Worm (Caenorhabditis elegans) whole organism, late embryonic: Measurements from ENCODE around the gene ZC487.1.

Source experiments
- C08G9.2 ChIP-seq: sonication (generic microtip); optimal IDR thresholded peaks from 2 replicates; lab custom pipeline; 2016; ENCODE audit warnings: mild to moderate bottlenecking, missing genetic modification characterization, moderate library complexity, missing compliant biosample characterization
- F13H6.1 ChIP-seq: sonication (generic microtip); optimal IDR thresholded peaks from 2 replicates; lab custom pipeline; 2016; ENCODE audit warnings: missing genetic modification characterization, missing compliant biosample characterization
- T23F11.4 ChIP-seq: fragments of 200-800 bp; sonication (Bioruptor generic); optimal IDR thresholded peaks from 2 replicates; lab custom pipeline; 2018; ENCODE audit warnings: mild to moderate bottlenecking, missing genetic modification characterization, missing compliant biosample characterization
- ahr-1 ChIP-seq: sonication (generic microtip); optimal IDR thresholded peaks from 2 replicates; lab custom pipeline; 2016; ENCODE audit warnings: missing genetic modification characterization, missing compliant biosample characterization
- ceh-18 ChIP-seq: sonication (generic microtip); optimal IDR thresholded peaks from 2 replicates; lab custom pipeline; 2016; ENCODE audit warnings: missing genetic modification characterization, missing compliant biosample characterization
- ceh-19 ChIP-seq: fragments of 200-800 bp; sonication (Bioruptor generic); optimal IDR thresholded peaks from 2 replicates; lab custom pipeline; 2018; ENCODE audit warnings: mild to moderate bottlenecking, missing genetic modification characterization, missing compliant biosample characterization
- ceh-22 ChIP-seq: sonication (generic microtip); optimal IDR thresholded peaks from 2 replicates; lab custom pipeline; 2017; ENCODE audit warnings: missing biosample characterization, missing genetic modification characterization
- ceh-30 ChIP-seq: fragments of 150-350 bp; optimal IDR thresholded peaks from 2 replicates; lab custom pipeline; 2014; ENCODE audit warnings: missing biosample characterization, missing genetic modification characterization
- ceh-31 ChIP-seq: sonication (generic microtip); optimal IDR thresholded peaks from 2 replicates; lab custom pipeline; 2016; ENCODE audit warnings: missing genetic modification characterization, missing compliant biosample characterization
- ceh-45 ChIP-seq: fragments of 200-800 bp; sonication (Bioruptor generic); IDR thresholded peaks from 2 replicates; pipeline ENCODE4 v1.3.6; 2022; ENCODE audit warnings: missing genetic modification reagents, missing genetic modification characterization, missing compliant biosample characterization
- ceh-48 ChIP-seq: sonication (generic microtip); optimal IDR thresholded peaks from 2 replicates; lab custom pipeline; 2016; ENCODE audit warnings: missing genetic modification characterization, inconsistent platforms, missing compliant biosample characterization
- ceh-6 ChIP-seq: fragments of 200-800 bp; sonication (Bioruptor generic); optimal IDR thresholded peaks from 2 replicates; lab custom pipeline; 2018; ENCODE audit warnings: mild to moderate bottlenecking, missing genetic modification characterization, missing compliant biosample characterization
- che-1 ChIP-seq: sonication (generic microtip); optimal IDR thresholded peaks from 2 replicates; lab custom pipeline; 2016; ENCODE audit warnings: mild to moderate bottlenecking, missing genetic modification characterization, missing compliant biosample characterization
- dve-1 ChIP-seq: sonication (generic microtip); optimal IDR thresholded peaks from 2 replicates; lab custom pipeline; 2017; ENCODE audit warnings: antibody characterized with exemption, mild to moderate bottlenecking, missing genetic modification characterization, missing compliant biosample characterization
- ets-4 ChIP-seq: sonication (generic microtip); optimal IDR thresholded peaks from 2 replicates; lab custom pipeline; 2016; ENCODE audit warnings: missing genetic modification characterization, missing compliant biosample characterization
- fkh-10 ChIP-seq: fragments of 150-350 bp; optimal IDR thresholded peaks from 2 replicates; lab custom pipeline; 2014; ENCODE audit warnings: missing biosample characterization, missing genetic modification reagents, missing genetic modification characterization
- fkh-6 ChIP-seq: sonication (generic microtip); optimal IDR thresholded peaks from 2 replicates; lab custom pipeline; 2016; ENCODE audit warnings: missing genetic modification characterization, missing compliant biosample characterization
- hlh-13 ChIP-seq: fragments of 200-800 bp; sonication (Bioruptor generic); optimal IDR thresholded peaks from 2 replicates; lab custom pipeline; 2018; ENCODE audit warnings: mild to moderate bottlenecking, missing genetic modification characterization, missing compliant biosample characterization
- hlh-15 ChIP-seq: sonication (generic microtip); optimal IDR thresholded peaks from 2 replicates; lab custom pipeline; 2016; ENCODE audit warnings: missing genetic modification characterization, missing compliant biosample characterization
- hlh-30 ChIP-seq: sonication (generic microtip); optimal IDR thresholded peaks from 2 replicates; lab custom pipeline; 2017; ENCODE audit warnings: antibody characterized with exemption, missing genetic modification characterization, missing compliant biosample characterization; ENCODE audit not compliant: insufficient read depth
- hlh-6 ChIP-seq: sonication (generic microtip); optimal IDR thresholded peaks from 2 replicates; lab custom pipeline; 2016; ENCODE audit warnings: missing genotype, missing genetic modification characterization, missing compliant biosample characterization
- nhr-11 ChIP-seq: fragments of 150-350 bp; optimal IDR thresholded peaks from 2 replicates; lab custom pipeline; 2014; ENCODE audit warnings: missing biosample characterization, missing genetic modification characterization
- npax-4 ChIP-seq: sonication (generic microtip); optimal IDR thresholded peaks from 2 replicates; lab custom pipeline; 2016; ENCODE audit warnings: missing genetic modification characterization, missing compliant biosample characterization
- odd-2 ChIP-seq: sonication (generic microtip); optimal IDR thresholded peaks from 2 replicates; lab custom pipeline; 2017; ENCODE audit warnings: antibody characterized with exemption, mild to moderate bottlenecking, missing genetic modification characterization, missing compliant biosample characterization
- pat-9 ChIP-seq: fragments of 200-800 bp; sonication (Bioruptor generic); optimal IDR thresholded peaks from 2 replicates; lab custom pipeline; 2018; ENCODE audit warnings: mild to moderate bottlenecking, missing genetic modification characterization, moderate library complexity, missing compliant biosample characterization
- pros-1 ChIP-seq: fragments of 150-350 bp; optimal IDR thresholded peaks from 2 replicates; lab custom pipeline; 2014; ENCODE audit warnings: missing biosample characterization, missing genetic modification reagents, missing genetic modification characterization
- ref-2 ChIP-seq: sonication (generic microtip); optimal IDR thresholded peaks from 2 replicates; lab custom pipeline; 2016; ENCODE audit warnings: missing genetic modification characterization, missing compliant biosample characterization
- rnt-1 ChIP-seq: sonication (generic microtip); optimal IDR thresholded peaks from 2 replicates; lab custom pipeline; 2016; ENCODE audit warnings: missing genetic modification characterization, missing compliant biosample characterization
- sdc-2 ChIP-seq: sonication (generic microtip); optimal IDR thresholded peaks from 2 replicates; lab custom pipeline; 2016; ENCODE audit warnings: missing genotype, missing genetic modification characterization, missing compliant biosample characterization
- sox-2 ChIP-seq: fragments of 200-800 bp; sonication (Bioruptor generic); IDR thresholded peaks from 2 replicates; pipeline ENCODE4 v1.3.6; 2022; ENCODE audit warnings: missing genetic modification reagents, missing genetic modification characterization, missing compliant biosample characterization
- syd-9 ChIP-seq: sonication (generic microtip); optimal IDR thresholded peaks from 2 replicates; lab custom pipeline; 2016; ENCODE audit warnings: mild to moderate bottlenecking, missing genetic modification characterization, moderate library complexity, missing compliant biosample characterization
- tbx-2 ChIP-seq: sonication (generic microtip); optimal IDR thresholded peaks from 2 replicates; lab custom pipeline; 2016; ENCODE audit warnings: missing genetic modification characterization, missing compliant biosample characterization
- ttx-3 ChIP-seq: sonication (generic microtip); optimal IDR thresholded peaks from 2 replicates; lab custom pipeline; 2016; ENCODE audit warnings: missing genetic modification reagents, missing genetic modification characterization, missing compliant biosample characterization
- unc-42 ChIP-seq: sonication (generic microtip); optimal IDR thresholded peaks from 2 replicates; lab custom pipeline; 2016; ENCODE audit warnings: missing genotype, missing genetic modification characterization, missing compliant biosample characterization
- ztf-16 ChIP-seq: sonication (generic microtip); optimal IDR thresholded peaks from 2 replicates; lab custom pipeline; 2017; ENCODE audit warnings: missing genetic modification characterization, missing compliant biosample characterization

ZC487.1 gene

DNA sequence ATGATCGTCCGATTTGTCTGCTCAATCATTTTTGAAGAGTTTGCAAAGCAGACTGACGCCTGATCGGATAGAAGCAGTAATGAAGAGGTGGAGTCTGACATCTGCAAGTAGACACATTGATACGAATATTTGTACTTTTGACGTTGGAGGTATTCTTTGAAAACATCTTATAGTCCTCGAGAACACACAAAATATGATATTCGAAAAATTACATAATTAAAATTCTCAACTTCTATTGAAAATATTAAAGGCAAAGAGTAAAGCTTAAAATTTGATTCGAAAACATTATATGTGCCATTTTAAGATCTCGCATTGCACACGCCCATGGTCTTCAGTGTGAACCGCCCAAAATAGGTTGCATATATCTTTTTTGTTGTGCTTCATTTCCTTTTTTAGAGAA is 4.9 kb upstream of the ZC487.1 start, which contains the start of gene ZC487.2:
ZC487.2 (minus strand) TSS at position 101 of the 400 bp plus-strand sequence.
- no peak for TF ChIP-seq ttx-3
- TF ChIP-seq unc-42 (tag; lab: Kevin White, UChicago): no peak
- no peak for TF ChIP-seq odd-2 (tag; lab: Kevin White, UChicago)
- TF ChIP-seq ceh-22 (tag; lab: Kevin White, UChicago): no peak
- no peak for TF ChIP-seq ets-4 (tag; lab: Kevin White, UChicago)
- no peak for TF ChIP-seq pat-9 (tag; lab: Kevin White, UChicago)
- no peak for TF ChIP-seq ceh-45
- no peak for TF ChIP-seq ceh-48
- TF ChIP-seq hlh-6: no peak
- TF ChIP-seq pros-1 (tag; lab: Kevin White, UChicago): no peak
- TF ChIP-seq hlh-13: no peak
- TF ChIP-seq ref-2 (tag; lab: Kevin White, UChicago): no peak

DNA sequence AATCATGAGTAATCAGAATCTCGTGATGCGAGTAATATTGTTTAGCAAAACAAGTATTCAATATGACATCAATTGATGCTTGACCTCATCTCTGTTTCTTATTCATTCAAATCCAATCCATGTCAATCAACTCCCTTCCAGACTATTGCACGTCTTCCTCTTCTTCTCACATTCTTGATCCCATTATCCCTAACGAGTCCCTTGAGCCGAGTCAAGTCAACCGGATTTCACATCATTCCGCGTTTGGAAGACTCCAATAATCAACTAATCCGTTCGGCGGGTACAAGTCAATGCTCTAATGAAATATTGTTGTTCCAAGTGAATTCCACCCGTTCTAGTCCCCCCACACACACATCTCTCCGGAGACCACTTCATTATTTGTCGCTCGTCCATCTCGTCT is 1.0 kb upstream of the ZC487.1 start:
- TF ChIP-seq ceh-31 (tag; lab: Kevin White, UChicago) (peak; percentile 33), npax-4 (tag; lab: Kevin White, UChicago) (no peak), ztf-16 (tag; lab: Kevin White, UChicago) (no peak), pat-9 (tag; lab: Kevin White, UChicago) (no peak), C08G9.2 (tag; lab: Kevin White, UChicago) (no peak), hlh-30 (tag; lab: Kevin White, UChicago) (no peak), ttx-3 (no peak), sdc-2 (no peak), unc-42 (tag; lab: Kevin White, UChicago) (peak; percentile 93)

- TF ChIP-seq fkh-10 (GFP tag; lab: Kevin White, UChicago) (no peak), ceh-6 (no peak), hlh-30 (tag; lab: Kevin White, UChicago) (no peak), F13H6.1 (no peak), rnt-1 (tag; lab: Kevin White, UChicago) (no peak), ahr-1 (tag; lab: Kevin White, UChicago) (no peak), pros-1 (tag; lab: Kevin White, UChicago) (no peak), ceh-48 (no peak), hlh-15 (tag; lab: Kevin White, UChicago) (no peak), ref-2 (tag; lab: Kevin White, UChicago) (no peak), che-1 (no peak), fkh-6 (no peak), unc-42 (tag; lab: Kevin White, UChicago) (no peak), ceh-31 (tag; lab: Kevin White, UChicago) (no peak), ceh-18 (tag; lab: Kevin White, UChicago) (no peak)
These were observed 4.3 kb downstream of the ZC487.1 start, which contains the start of gene grl-9 for ce11 chrV:6731594-6731993. Gene grl-9, minus strand, starts transcription at chrV:6731694.

DNA sequence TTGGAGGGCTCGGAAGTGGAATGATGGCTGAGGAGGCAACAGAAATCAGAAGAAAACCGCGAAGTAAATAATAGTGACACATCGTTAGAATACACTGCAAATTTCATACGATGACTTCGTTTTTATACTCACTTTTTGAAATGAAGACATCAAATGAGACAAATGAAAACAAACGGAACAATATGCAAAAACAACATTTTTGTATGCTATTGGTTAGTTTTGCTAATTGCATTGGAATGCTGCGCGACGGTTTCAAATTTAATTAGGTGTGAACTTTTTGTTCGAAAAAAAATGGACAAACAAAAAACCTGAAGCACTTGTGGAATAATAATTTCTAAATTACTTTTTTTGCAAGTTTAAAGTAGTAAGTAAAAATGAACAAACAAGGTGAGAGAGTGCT is 5.7 kb downstream of the ZC487.1 start, which contains the start of gene grl-8:
grl-8 (minus strand) TSS at position 101 of the 400 bp plus-strand sequence.
- no peak for TF ChIP-seq sox-2 (GFP tag; lab: Robert Waterston, UW)

DNA sequence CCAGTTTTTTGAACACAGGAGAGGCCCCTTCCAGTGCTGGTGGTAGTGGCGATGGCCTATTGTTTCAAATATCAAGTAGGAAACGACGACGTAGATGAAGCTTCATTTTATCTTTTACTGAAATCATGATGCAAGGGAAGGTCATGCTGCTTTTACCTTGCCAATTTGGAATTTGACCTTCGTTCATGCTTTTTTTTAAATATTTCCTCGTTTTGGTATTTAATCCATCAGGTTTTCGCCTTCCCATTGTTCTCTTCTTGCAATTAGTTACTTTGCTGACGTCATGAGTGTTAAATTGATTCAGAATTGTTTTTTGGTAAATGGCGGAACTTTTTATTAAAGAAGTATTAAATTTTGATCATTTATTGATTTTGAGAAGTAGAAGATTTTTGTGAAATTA is 8.8 kb downstream of the ZC487.1 start:
- TF ChIP-seq nhr-11 (tag; lab: Kevin White, UChicago) (no peak), tbx-2 (no peak), ceh-31 (tag; lab: Kevin White, UChicago) (no peak), pros-1 (tag; lab: Kevin White, UChicago) (no peak), ceh-30 (tag; lab: Kevin White, UChicago) (no peak), syd-9 (tag; lab: Kevin White, UChicago) (no peak), T23F11.4 (GFP tag; lab: Kevin White, UChicago) (no peak), unc-42 (tag; lab: Kevin White, UChicago) (no peak), ceh-19 (GFP tag; lab: Kevin White, UChicago) (no peak), dve-1 (no peak)
